Worm (Caenorhabditis elegans): ENCODE measurements around the gene Y53F4B.24.

DNA sequence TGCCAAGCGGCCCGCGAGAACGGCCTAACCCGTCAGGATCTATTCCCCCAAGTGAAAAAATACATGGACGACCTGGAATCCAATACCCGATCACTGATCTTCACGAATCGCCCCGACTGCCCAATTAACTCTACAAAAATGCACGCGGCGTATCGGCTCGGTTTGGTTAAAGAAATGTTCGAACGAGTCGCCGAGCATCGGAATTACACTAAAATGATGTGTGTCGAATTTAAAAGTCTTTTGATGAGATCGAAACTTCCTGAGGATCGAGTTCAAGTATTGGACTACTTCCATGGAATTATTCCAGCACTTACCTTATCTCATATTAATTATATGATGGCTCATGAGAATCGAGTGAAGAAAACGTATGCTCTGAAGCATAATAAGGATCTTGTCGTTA, 27.0 kb downstream of the Y53F4B.24 start:
- TF ChIP-seq pqm-1 (tag; optimal IDR thresholded peaks at IDR 0.05) (no peak), unc-42 (tag; optimal IDR thresholded peaks at IDR 0.05) (no peak), madf-2 (tag; optimal IDR thresholded peaks at IDR 0.05) (no peak)

All from whole organism, late embryonic.